Fruit fly (Drosophila melanogaster) whole organism, prepupa: Measurements from ENCODE around the gene gNacalpha.

Experiments used
- Blimp-1 ChIP-seq: fragments of 200-800 bp; sonication (Bioruptor generic); optimal IDR thresholded peaks from 3 replicates; lab custom pipeline; 2017; ENCODE audit warnings: missing biosample characterization, missing genetic modification characterization, mild to moderate bottlenecking, moderate library complexity, missing genetic modification reagents
- CG10631 ChIP-seq: fragments of 200-800 bp; sonication (Bioruptor generic); optimal IDR thresholded peaks from 2 replicates; lab custom pipeline; 2016; ENCODE audit warnings: missing biosample characterization, missing genetic modification characterization
- CG10669 ChIP-seq: fragments of 200-800 bp; sonication (Bioruptor generic); optimal IDR thresholded peaks from 3 replicates; lab custom pipeline; 2018; ENCODE audit warnings: missing biosample characterization, mild to moderate bottlenecking, missing genetic modification characterization, moderate library complexity
- CG11762 ChIP-seq: fragments of 200-800 bp; sonication (Bioruptor generic); optimal IDR thresholded peaks from 3 replicates; lab custom pipeline; 2016; ENCODE audit warnings: missing biosample characterization, missing genetic modification characterization; ENCODE audit not compliant: insufficient read depth
- CG11902 ChIP-seq: fragments of 200-800 bp; sonication (Bioruptor generic); optimal IDR thresholded peaks from 3 replicates; lab custom pipeline; 2016; ENCODE audit warnings: missing biosample characterization, missing genetic modification characterization
- CG1621 ChIP-seq: fragments of 200-800 bp; sonication (Bioruptor generic); optimal IDR thresholded peaks from 3 replicates; lab custom pipeline; 2018; ENCODE audit warnings: missing biosample characterization, mild to moderate bottlenecking, missing genetic modification characterization
- CG16779 ChIP-seq: fragments of 200-800 bp; sonication (Bioruptor generic); optimal IDR thresholded peaks from 3 replicates; lab custom pipeline; 2017; ENCODE audit warnings: missing biosample characterization, mild to moderate bottlenecking, missing genetic modification characterization
- CG3032 ChIP-seq: fragments of 200-800 bp; optimal IDR thresholded peaks from 2 replicates; lab custom pipeline; 2019; ENCODE audit warnings: missing biosample characterization, mild to moderate bottlenecking, missing genetic modification characterization, moderate library complexity
- CG31627 ChIP-seq: fragments of 200-800 bp; sonication (Bioruptor generic); optimal IDR thresholded peaks from 3 replicates; lab custom pipeline; 2016; ENCODE audit warnings: missing biosample characterization, missing genetic modification characterization
- CG32006 ChIP-seq: fragments of 200-800 bp; sonication (Bioruptor generic); optimal IDR thresholded peaks from 3 replicates; lab custom pipeline; 2017; ENCODE audit warnings: missing biosample characterization, mild to moderate bottlenecking, missing genetic modification characterization
- CG3919 ChIP-seq: fragments of 200-800 bp; sonication (Bioruptor generic); optimal IDR thresholded peaks from 3 replicates; lab custom pipeline; 2016; ENCODE audit warnings: missing biosample characterization, missing genetic modification characterization
- CG4318 ChIP-seq: fragments of 200-800 bp; sonication (Bioruptor generic); optimal IDR thresholded peaks from 3 replicates; lab custom pipeline; 2017; ENCODE audit warnings: missing biosample characterization, mild to moderate bottlenecking, missing genetic modification characterization
- CG6276 ChIP-seq: fragments of 200-800 bp; sonication (Bioruptor generic); optimal IDR thresholded peaks from 2 replicates; lab custom pipeline; 2017; ENCODE audit warnings: missing biosample characterization, mild to moderate bottlenecking, missing genetic modification characterization
- CG6808 ChIP-seq: fragments of 200-800 bp; sonication (Bioruptor generic); optimal IDR thresholded peaks from 3 replicates; lab custom pipeline; 2017; ENCODE audit warnings: missing biosample characterization, missing genetic modification characterization, mild to moderate bottlenecking, moderate library complexity, missing genetic modification reagents
- CG6854 ChIP-seq: fragments of 200-800 bp; sonication (Bioruptor generic); optimal IDR thresholded peaks from 2 replicates; lab custom pipeline; 2017; ENCODE audit warnings: missing biosample characterization, mild to moderate bottlenecking, missing genetic modification characterization
- CG7368 ChIP-seq: fragments of 200-800 bp; sonication (Bioruptor generic); optimal IDR thresholded peaks from 3 replicates; lab custom pipeline; 2016; ENCODE audit warnings: missing biosample characterization, missing genetic modification characterization
- CG8119 ChIP-seq: fragments of 200-800 bp; sonication (Bioruptor generic); IDR thresholded peaks from 3 replicates; pipeline ENCODE4 v1.3.6; 2022; ENCODE audit warnings: missing biosample characterization, missing genetic modification characterization
- CG8319 ChIP-seq: fragments of 200-800 bp; sonication (Bioruptor generic); optimal IDR thresholded peaks from 3 replicates; lab custom pipeline; 2016; ENCODE audit warnings: missing biosample characterization, missing genetic modification characterization
- CG8632 ChIP-seq: fragments of 200-800 bp; sonication (Bioruptor generic); optimal IDR thresholded peaks from 3 replicates; lab custom pipeline; 2016; ENCODE audit warnings: missing biosample characterization, missing genetic modification characterization
- CG9139 ChIP-seq: fragments of 200-800 bp; sonication (Bioruptor generic); optimal IDR thresholded peaks from 3 replicates; lab custom pipeline; 2017; ENCODE audit warnings: missing biosample characterization, mild to moderate bottlenecking, missing genetic modification characterization
- Eip78C ChIP-seq: fragments of 200-800 bp; sonication (Bioruptor generic); peaks from one replicate; lab custom pipeline; 2016; ENCODE audit warnings: missing biosample characterization, missing genetic modification characterization
- Eip93F ChIP-seq: fragments of 200-800 bp; sonication (Bioruptor generic); optimal IDR thresholded peaks from 2 replicates; lab custom pipeline; 2016; ENCODE audit warnings: missing biosample characterization, mild to moderate bottlenecking, missing genetic modification characterization
- Ets21C ChIP-seq: fragments of 200-800 bp; sonication (Bioruptor generic); optimal IDR thresholded peaks from 3 replicates; lab custom pipeline; 2016; ENCODE audit warnings: missing biosample characterization, missing genetic modification characterization
- Ets96B ChIP-seq: fragments of 200-800 bp; optimal IDR thresholded peaks from 2 replicates; lab custom pipeline; 2019; ENCODE audit warnings: missing biosample characterization, mild to moderate bottlenecking, missing genetic modification characterization, moderate library complexity
- Gug ChIP-seq: fragments of 200-800 bp; sonication (Bioruptor generic); IDR thresholded peaks from 2 replicates; pipeline ENCODE4 v1.3.6; 2022; ENCODE audit warnings: missing biosample characterization, missing genetic modification characterization
- Hr4 ChIP-seq: fragments of 200-800 bp; sonication (Bioruptor generic); optimal IDR thresholded peaks from 3 replicates; lab custom pipeline; 2016; ENCODE audit warnings: missing biosample characterization, missing genetic modification characterization
- Lpt ChIP-seq: fragments of 200-800 bp; sonication (Bioruptor generic); optimal IDR thresholded peaks from 3 replicates; lab custom pipeline; 2016; ENCODE audit warnings: missing biosample characterization, missing genetic modification characterization
- Met ChIP-seq: fragments of 200-800 bp; sonication (Bioruptor generic); optimal IDR thresholded peaks from 3 replicates; lab custom pipeline; 2016; ENCODE audit warnings: missing biosample characterization, missing genetic modification characterization
- Smox ChIP-seq: fragments of 200-800 bp; sonication (Bioruptor generic); optimal IDR thresholded peaks from 3 replicates; lab custom pipeline; 2016; ENCODE audit warnings: missing biosample characterization, missing genetic modification characterization
- Sox102F ChIP-seq: fragments of 200-800 bp; sonication (Bioruptor generic); optimal IDR thresholded peaks from 2 replicates; lab custom pipeline; 2016; ENCODE audit warnings: missing biosample characterization, mild to moderate bottlenecking, missing genetic modification characterization
- achi ChIP-seq: fragments of 200-800 bp; sonication (Bioruptor generic); optimal IDR thresholded peaks from 3 replicates; lab custom pipeline; 2016; ENCODE audit warnings: missing biosample characterization, missing genetic modification characterization
- acj6 ChIP-seq: fragments of 200-800 bp; sonication (Bioruptor generic); optimal IDR thresholded peaks from 3 replicates; lab custom pipeline; 2016; ENCODE audit warnings: missing biosample characterization, missing genetic modification characterization
- dac ChIP-seq: fragments of 200-800 bp; sonication (Bioruptor generic); optimal IDR thresholded peaks from 2 replicates; lab custom pipeline; 2017; ENCODE audit warnings: missing biosample characterization, mild to moderate bottlenecking, missing genetic modification characterization
- dsx ChIP-seq: fragments of 200-800 bp; optimal IDR thresholded peaks from 3 replicates; lab custom pipeline; 2019; ENCODE audit warnings: missing biosample characterization, mild to moderate bottlenecking, missing genetic modification characterization, moderate library complexity; ENCODE audit not compliant: poor library complexity, severe bottlenecking
- fd59A ChIP-seq: fragments of 200-800 bp; sonication (Bioruptor generic); optimal IDR thresholded peaks from 2 replicates; lab custom pipeline; 2017; ENCODE audit warnings: missing biosample characterization, mild to moderate bottlenecking, missing genetic modification characterization, missing genetic modification reagents
- fd85E ChIP-seq: fragments of 200-800 bp; sonication (Bioruptor generic); optimal IDR thresholded peaks from 3 replicates; lab custom pipeline; 2016; ENCODE audit warnings: missing biosample characterization, missing genetic modification characterization
- fkh ChIP-seq: fragments of 200-800 bp; sonication (Bioruptor generic); optimal IDR thresholded peaks from 3 replicates; lab custom pipeline; 2017; ENCODE audit warnings: missing biosample characterization, mild to moderate bottlenecking, missing genetic modification characterization, moderate library complexity
- lz ChIP-seq: fragments of 200-800 bp; sonication (Bioruptor generic); optimal IDR thresholded peaks from 3 replicates; lab custom pipeline; 2016; ENCODE audit warnings: missing biosample characterization, missing genetic modification characterization
- pdm3 ChIP-seq: fragments of 200-800 bp; sonication (Bioruptor generic); optimal IDR thresholded peaks from 3 replicates; lab custom pipeline; 2016; ENCODE audit warnings: missing biosample characterization, missing genetic modification characterization
- salr ChIP-seq, 2 experiments: fragments of 200-800 bp; sonication (Bioruptor generic); optimal IDR thresholded peaks; 3 replicates each; lab custom pipeline; 2016 to 2018; ENCODE audit warnings: missing biosample characterization in 2 of 2, missing genetic modification characterization in 2 of 2, mild to moderate bottlenecking in 1 of 2
- spab ChIP-seq: fragments of 200-800 bp; sonication (Bioruptor generic); optimal IDR thresholded peaks from 2 replicates; lab custom pipeline; 2017; ENCODE audit warnings: missing biosample characterization, mild to moderate bottlenecking, missing genetic modification characterization, missing genetic modification reagents
- ss ChIP-seq, 2 experiments: fragments of 200-800 bp; sonication (Bioruptor generic); optimal IDR thresholded peaks; 2 replicates in 1 of 2; 3 replicates in 1 of 2; lab custom pipeline; 2017 to 2018; ENCODE audit warnings: mild to moderate bottlenecking in 2 of 2, missing biosample characterization in 2 of 2, missing genetic modification characterization in 2 of 2, moderate library complexity in 1 of 2
- svp ChIP-seq: fragments of 200-800 bp; sonication (Bioruptor generic); peaks from one replicate; lab custom pipeline; 2016; ENCODE audit warnings: missing biosample characterization, missing genetic modification characterization
- vri ChIP-seq: fragments of 200-800 bp; sonication (Bioruptor generic); optimal IDR thresholded peaks from 3 replicates; lab custom pipeline; 2016; ENCODE audit warnings: missing biosample characterization, mild to moderate bottlenecking, missing genetic modification characterization

Gene gNacalpha

DNA sequence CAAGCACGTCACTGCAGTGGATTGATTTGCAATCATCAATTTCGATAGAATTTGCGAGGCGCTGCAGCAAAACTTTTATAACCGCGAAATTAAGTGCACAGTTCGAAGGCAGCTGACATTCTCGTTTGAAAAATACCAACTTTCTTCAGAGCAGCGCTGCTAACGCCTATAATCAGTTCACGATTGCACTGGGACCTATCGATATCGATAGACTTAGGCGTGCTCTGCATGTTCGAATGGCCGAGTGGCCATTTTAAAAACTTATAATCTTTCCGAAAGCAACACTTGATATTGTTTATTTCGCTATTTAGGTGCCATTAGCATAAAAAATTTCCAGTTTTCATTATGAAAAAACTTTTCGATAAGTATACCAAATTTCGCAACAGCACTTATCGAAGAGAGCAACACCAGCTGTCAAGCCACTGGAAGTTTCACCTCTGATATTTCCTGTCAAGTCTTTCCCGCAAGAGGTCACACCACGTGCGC, at the start of gene gNacalpha:
Gene gNacalpha (plus strand): TSS at position 436 of the 486 bp plus-strand sequence.
- no peak for TF ChIP-seq salr (GFP tag; optimal IDR thresholded peaks at IDR 0.05; lab: Kevin White, UChicago)
- no peak for TF ChIP-seq CG1621 (tag; lab: Kevin White, UChicago)
- no peak for TF ChIP-seq Hr4 (GFP tag; lab: Kevin White, UChicago)
- TF ChIP-seq CG3032 (tag; lab: Kevin White, UChicago) = no peak
- TF ChIP-seq dsx (GFP tag; lab: Kevin White, UChicago) = no peak
- TF ChIP-seq lz (GFP tag; lab: Kevin White, UChicago) = no peak
- no peak for TF ChIP-seq Met (GFP tag; lab: Kevin White, UChicago)
- TF ChIP-seq Eip93F (GFP tag; lab: Kevin White, UChicago) = no peak
- TF ChIP-seq Lpt (GFP tag; lab: Kevin White, UChicago) = no peak
- TF ChIP-seq CG6276 = no peak
- TF ChIP-seq spab = no peak
- no peak for TF ChIP-seq CG3919
- TF ChIP-seq CG8632 (GFP tag; lab: Kevin White, UChicago) = no peak
- no peak for TF ChIP-seq dac (GFP tag; lab: Kevin White, UChicago)
- no peak for TF ChIP-seq CG7368 (GFP tag; lab: Kevin White, UChicago)
- TF ChIP-seq CG6808 = no peak
- no peak for TF ChIP-seq acj6

DNA sequence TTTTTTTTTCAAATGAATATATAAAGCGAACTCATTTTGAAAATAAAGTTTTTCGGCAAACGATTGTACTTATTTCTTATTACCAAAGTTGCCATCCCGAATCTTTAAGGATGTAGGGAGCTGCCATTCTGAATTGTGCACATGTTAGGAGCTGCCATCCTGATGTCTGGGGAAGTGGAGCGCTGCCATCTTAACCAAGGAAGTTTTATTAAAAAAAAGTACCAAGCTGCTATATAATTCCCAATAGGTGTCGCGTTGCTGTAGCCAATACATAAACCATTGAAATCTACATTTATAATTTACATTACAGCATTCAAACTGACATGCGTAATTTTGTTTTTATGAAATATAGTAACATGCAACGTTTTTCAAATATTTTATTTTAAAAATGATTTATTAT, 30.5 kb upstream of the gNacalpha start:
- no peak for TF ChIP-seq CG10669 (GFP tag; lab: Kevin White, UChicago)
- no peak for TF ChIP-seq Blimp-1 (GFP tag; lab: Kevin White, UChicago)
- no peak for TF ChIP-seq fd59A (GFP tag; lab: Kevin White, UChicago)
- no peak for TF ChIP-seq salr (GFP tag; optimal IDR thresholded peaks at IDR 0.05; lab: Kevin White, UChicago)
- TF ChIP-seq CG3032 (tag; lab: Kevin White, UChicago) = no peak
- no peak for TF ChIP-seq CG6854 (GFP tag; lab: Kevin White, UChicago)
- no peak for TF ChIP-seq CG10631
- TF ChIP-seq achi (GFP tag; lab: Kevin White, UChicago) = no peak
- TF ChIP-seq Met (GFP tag; lab: Kevin White, UChicago) = no peak
- no peak for TF ChIP-seq Eip93F (GFP tag; lab: Kevin White, UChicago)
- no peak for TF ChIP-seq pdm3 (GFP tag; lab: Kevin White, UChicago)
- no peak for TF ChIP-seq CG11902 (GFP tag; lab: Kevin White, UChicago)
- no peak for TF ChIP-seq spab

DNA sequence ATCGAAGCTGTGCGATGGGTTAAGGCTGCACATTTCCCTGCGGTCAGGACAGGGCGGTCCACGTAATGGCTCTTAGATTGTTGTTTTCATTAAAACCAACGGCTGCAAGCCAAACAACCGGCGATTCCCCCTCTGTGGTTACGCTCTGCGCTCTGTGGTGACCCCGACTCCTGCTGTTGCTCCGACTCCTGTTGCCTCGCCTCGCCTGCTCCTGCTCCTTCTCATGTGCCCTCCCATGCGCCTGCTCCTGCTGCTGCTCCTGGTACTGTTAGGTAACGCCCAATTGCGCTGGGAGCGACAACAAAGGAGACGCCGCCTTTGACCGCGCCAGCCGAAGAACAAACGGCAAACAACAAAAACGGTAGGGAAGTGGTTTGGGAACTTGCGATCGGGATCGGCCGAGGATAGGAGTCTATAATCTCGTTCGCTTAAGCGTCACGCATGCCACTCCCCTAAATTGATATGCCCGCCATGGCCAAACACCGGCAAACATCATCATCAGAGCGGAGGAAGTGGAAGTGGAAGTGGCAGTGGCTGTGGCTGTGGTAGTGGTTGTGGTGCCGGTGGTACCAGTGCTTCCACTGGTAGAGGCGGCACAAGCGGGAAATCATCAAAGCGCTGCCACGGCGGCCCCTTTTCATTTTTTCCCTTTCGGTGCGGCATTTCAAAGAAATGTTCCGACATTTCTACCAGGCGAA, 29.8 kb upstream of the gNacalpha start:
- TF ChIP-seq ss (GFP tag; optimal IDR thresholded peaks at IDR 0.05; lab: Kevin White, UChicago) = peak in 1 of 2 experiments; percentile 58
- no peak for TF ChIP-seq fd85E (GFP tag; lab: Kevin White, UChicago)
- TF ChIP-seq lz (GFP tag; lab: Kevin White, UChicago) = peak; percentile 6
- TF ChIP-seq CG8632 (GFP tag; lab: Kevin White, UChicago) = no peak
- no peak for TF ChIP-seq CG11762 (GFP tag; lab: Kevin White, UChicago)
- no peak for TF ChIP-seq CG8119 (GFP tag; lab: Robert Waterston, UW)
- no peak for TF ChIP-seq CG6276
- no peak for TF ChIP-seq dac (GFP tag; lab: Kevin White, UChicago)
- no peak for TF ChIP-seq CG4318
- TF ChIP-seq CG9139 (GFP tag; lab: Kevin White, UChicago) = no peak
- no peak for TF ChIP-seq CG31627
- no peak for TF ChIP-seq dsx (GFP tag; lab: Kevin White, UChicago)
- peak; percentile 73 for TF ChIP-seq CG8319 (GFP tag; lab: Kevin White, UChicago)
- no peak for TF ChIP-seq vri (GFP tag; lab: Kevin White, UChicago)
- TF ChIP-seq Ets21C (GFP tag; lab: Kevin White, UChicago) = no peak
- no peak for TF ChIP-seq Smox
- peak; percentile 63 for TF ChIP-seq svp
- no peak for TF ChIP-seq Ets96B (tag; lab: Kevin White, UChicago)
- TF ChIP-seq salr (GFP tag; optimal IDR thresholded peaks at IDR 0.05; lab: Kevin White, UChicago) = no peak
- TF ChIP-seq CG32006 (GFP tag; lab: Kevin White, UChicago) = no peak
- no peak for TF ChIP-seq CG16779 (tag; lab: Kevin White, UChicago)
- TF ChIP-seq Gug (GFP tag; lab: Robert Waterston, UW) = no peak
- peak; percentile 9 for TF ChIP-seq Eip78C (GFP tag; lab: Kevin White, UChicago)
- no peak for TF ChIP-seq spab
- TF ChIP-seq CG10631 = no peak
- TF ChIP-seq Sox102F (GFP tag; lab: Kevin White, UChicago) = peak; percentile 2
- TF ChIP-seq CG10669 (GFP tag; lab: Kevin White, UChicago) = no peak
- no peak for TF ChIP-seq CG6808
- TF ChIP-seq Hr4 (GFP tag; lab: Kevin White, UChicago) = no peak
- TF ChIP-seq fkh (GFP tag; lab: Kevin White, UChicago) = no peak
